Worm (Caenorhabditis elegans) whole organism, mixed stage, embryonic: ENCODE data around the gene bpl-1.
A peak's percentile ranks its signal among the peaks of the same experiment; 100 is the strongest.

Experiments
- M03D4.4 ChIP-seq: sonication (generic microtip); optimal IDR thresholded peaks from 2 replicates; lab custom pipeline; 2017; ENCODE audit warnings: mild to moderate bottlenecking, missing genetic modification characterization, missing compliant biosample characterization
- bed-3 ChIP-seq: fragments of 200-800 bp; sonication (Bioruptor generic); optimal IDR thresholded peaks from 3 replicates; lab custom pipeline; 2018; ENCODE audit warnings: mild to moderate bottlenecking, missing genetic modification characterization, moderate library complexity, missing compliant biosample characterization
- blmp-1 ChIP-seq: fragments of 150-350 bp; optimal IDR thresholded peaks from 2 replicates; lab custom pipeline; 2014; ENCODE audit warnings: missing biosample characterization, missing genetic modification characterization
- ceh-39 ChIP-seq: fragments of 150-350 bp; optimal IDR thresholded peaks from 2 replicates; lab custom pipeline; 2014; ENCODE audit warnings: missing biosample characterization, missing genetic modification characterization
- ceh-83 ChIP-seq: fragments of 200-800 bp; sonication (Bioruptor generic); optimal IDR thresholded peaks from 2 replicates; lab custom pipeline; 2018; ENCODE audit warnings: mild to moderate bottlenecking, missing genetic modification characterization, missing compliant biosample characterization
- ces-1 ChIP-seq: fragments of 150-350 bp; optimal IDR thresholded peaks from 2 replicates; lab custom pipeline; 2014; ENCODE audit warnings: missing biosample characterization, missing genetic modification reagents, missing genetic modification characterization
- cnd-1 ChIP-seq: fragments of 200-800 bp; sonication (Bioruptor generic); optimal IDR thresholded peaks from 2 replicates; lab custom pipeline; 2018; ENCODE audit warnings: mild to moderate bottlenecking, missing genetic modification characterization, missing compliant biosample characterization
- drap-1 ChIP-seq: fragments of 200-800 bp; sonication (Bioruptor generic); optimal IDR thresholded peaks from 3 replicates; lab custom pipeline; 2018; ENCODE audit warnings: mild to moderate bottlenecking, missing genetic modification characterization, missing compliant biosample characterization
- elt-1 ChIP-seq: sonication (generic microtip); optimal IDR thresholded peaks from 2 replicates; lab custom pipeline; 2017; ENCODE audit warnings: missing genetic modification characterization, mild to moderate bottlenecking, missing compliant biosample characterization, antibody characterized with exemption, moderate library complexity, borderline replicate concordance; ENCODE audit not compliant: insufficient read depth
- elt-3 ChIP-seq: fragments of 150-350 bp; optimal IDR thresholded peaks from 2 replicates; lab custom pipeline; 2014; ENCODE audit warnings: missing biosample characterization, missing genetic modification characterization
- ham-2 ChIP-seq: fragments of 200-800 bp; sonication (Bioruptor generic); optimal IDR thresholded peaks from 2 replicates; lab custom pipeline; 2018; ENCODE audit warnings: mild to moderate bottlenecking, missing genetic modification characterization, missing compliant biosample characterization
- hlh-1 ChIP-seq: fragments of 150-350 bp; optimal IDR thresholded peaks from 2 replicates; lab custom pipeline; 2014; ENCODE audit warnings: missing biosample characterization, missing genetic modification reagents, missing genetic modification characterization
- lin-13 ChIP-seq: fragments of 150-350 bp; optimal IDR thresholded peaks from 2 replicates; lab custom pipeline; 2014; ENCODE audit warnings: missing biosample characterization, missing genetic modification characterization
- lsy-2 ChIP-seq: fragments of 150-350 bp; optimal IDR thresholded peaks from 2 replicates; lab custom pipeline; 2014; ENCODE audit warnings: missing biosample characterization, missing genetic modification characterization
- mep-1 ChIP-seq: fragments of 150-350 bp; optimal IDR thresholded peaks from 2 replicates; lab custom pipeline; 2017; ENCODE audit warnings: missing biosample characterization, missing genetic modification reagents, missing genetic modification characterization, inconsistent platforms
- mls-2 ChIP-seq: sonication (generic microtip); optimal IDR thresholded peaks from 2 replicates; lab custom pipeline; 2016; ENCODE audit warnings: mild to moderate bottlenecking, missing genetic modification characterization, moderate library complexity, missing compliant biosample characterization
- nhr-12 ChIP-seq: fragments of 150-350 bp; optimal IDR thresholded peaks from 2 replicates; lab custom pipeline; 2014; ENCODE audit warnings: missing biosample characterization, missing genetic modification characterization
- nhr-2 ChIP-seq: fragments of 150-350 bp; optimal IDR thresholded peaks from 2 replicates; lab custom pipeline; 2014; ENCODE audit warnings: missing biosample characterization, missing genetic modification characterization
- nhr-237 ChIP-seq: fragments of 150-350 bp; optimal IDR thresholded peaks from 2 replicates; lab custom pipeline; 2014; ENCODE audit warnings: missing biosample characterization, missing genetic modification characterization
- nhr-28 ChIP-seq: fragments of 150-350 bp; optimal IDR thresholded peaks from 2 replicates; lab custom pipeline; 2014; ENCODE audit warnings: missing biosample characterization, missing genetic modification characterization
- nhr-76 ChIP-seq: sonication (generic microtip); optimal IDR thresholded peaks from 2 replicates; lab custom pipeline; 2017; ENCODE audit warnings: missing biosample characterization, missing genetic modification characterization
- pha-4 ChIP-seq: fragments of 150-350 bp; optimal IDR thresholded peaks from 2 replicates; lab custom pipeline; 2018; ENCODE audit warnings: missing biosample characterization, missing genetic modification reagents, missing genetic modification characterization
- snpc-4 ChIP-seq: fragments of 150-350 bp; optimal IDR thresholded peaks from 2 replicates; lab custom pipeline; 2014; ENCODE audit warnings: missing biosample characterization, missing genetic modification characterization
- sptf-1 ChIP-seq: sonication (generic microtip); optimal IDR thresholded peaks from 2 replicates; lab custom pipeline; 2017; ENCODE audit warnings: mild to moderate bottlenecking, missing genetic modification characterization, moderate library complexity, missing compliant biosample characterization
- tbx-8 ChIP-seq: fragments of 200-800 bp; sonication (Bioruptor generic); optimal IDR thresholded peaks from 2 replicates; lab custom pipeline; 2018; ENCODE audit warnings: mild to moderate bottlenecking, missing genetic modification characterization, moderate library complexity, missing compliant biosample characterization
- unc-120 ChIP-seq: sonication (generic microtip); optimal IDR thresholded peaks from 2 replicates; lab custom pipeline; 2017; ENCODE audit warnings: missing genetic modification characterization, missing compliant biosample characterization; ENCODE audit not compliant: poor library complexity, severe bottlenecking
- unc-62 ChIP-seq: fragments of 150-350 bp; optimal IDR thresholded peaks from 2 replicates; lab custom pipeline; 2014; ENCODE audit warnings: missing biosample characterization, missing genetic modification reagents, missing genetic modification characterization
- zip-8 ChIP-seq: fragments of 150-350 bp; optimal IDR thresholded peaks from 2 replicates; lab custom pipeline; 2014; ENCODE audit warnings: missing biosample characterization, missing genetic modification characterization
- ztf-11 ChIP-seq: fragments of 150-350 bp; optimal IDR thresholded peaks from 2 replicates; lab custom pipeline; 2014; ENCODE audit warnings: missing biosample characterization, missing genetic modification characterization

The bpl-1 gene

DNA sequence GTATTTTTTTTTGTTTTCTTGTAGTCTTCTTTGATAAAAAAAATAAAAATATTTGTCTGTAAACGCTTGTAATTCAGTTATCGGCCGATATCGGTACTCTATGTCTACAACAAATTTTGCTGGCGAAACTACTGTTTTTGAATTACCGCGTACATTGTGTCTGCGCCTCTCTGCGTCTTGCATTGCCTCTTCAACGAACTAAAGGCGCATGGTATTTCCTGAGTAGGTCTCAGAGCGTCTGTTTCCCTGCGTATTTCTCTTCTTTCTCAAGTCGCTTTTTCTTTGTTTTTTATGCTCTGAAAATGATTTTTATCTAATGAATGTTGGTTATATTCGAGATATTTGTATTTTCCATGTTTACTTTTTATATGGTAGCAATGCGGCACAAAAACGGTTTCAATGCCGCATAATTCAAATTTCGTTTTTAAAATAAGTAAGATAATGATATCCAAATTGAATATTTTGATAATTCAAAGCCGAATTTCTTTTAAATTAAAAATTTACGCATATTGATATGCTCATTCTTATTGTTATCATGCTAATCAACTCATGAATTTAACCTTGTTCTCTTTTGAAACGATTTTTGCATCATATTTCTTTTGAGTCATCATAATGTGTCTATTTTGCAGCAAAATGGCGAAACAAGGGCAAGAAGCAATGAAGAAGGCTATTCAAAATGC lies 23.1 kb upstream of the bpl-1 start, which contains the start of gene phb-2:
Gene phb-2 (plus strand): TSS at position 630 of the 680 bp plus-strand sequence.
- TF ChIP-seq nhr-237 (tag; lab: Kevin White, UChicago), result peak; percentile 81
- peak; percentile 81 for TF ChIP-seq mep-1 (tag; lab: Kevin White, UChicago)
- peak; percentile 11 for TF ChIP-seq nhr-2 (tag; lab: Kevin White, UChicago)
- TF ChIP-seq sptf-1, result peak; percentile 37
- TF ChIP-seq lin-13 (tag; lab: Kevin White, UChicago), result no peak
- TF ChIP-seq unc-120 (tag; lab: Kevin White, UChicago), result peak; percentile 60
- TF ChIP-seq hlh-1 (tag; lab: Kevin White, UChicago), result peak; percentile 56
- peak; percentile 24 for TF ChIP-seq ces-1 (GFP tag; lab: Kevin White, UChicago)
- TF ChIP-seq snpc-4 (tag; lab: Kevin White, UChicago), result no peak
- TF ChIP-seq mls-2 (tag; lab: Kevin White, UChicago), result no peak
- TF ChIP-seq ceh-39 (tag; lab: Kevin White, UChicago), result peak; percentile 20
- TF ChIP-seq lsy-2 (tag; lab: Kevin White, UChicago), result peak; percentile 81
- TF ChIP-seq unc-62 (GFP tag; lab: Kevin White, UChicago), result peak; percentile 32
- no peak for TF ChIP-seq ceh-83 (GFP tag; lab: Kevin White, UChicago)
- peak; percentile 92 for TF ChIP-seq pha-4
- TF ChIP-seq, all 35 proteins: peak for 11

DNA sequence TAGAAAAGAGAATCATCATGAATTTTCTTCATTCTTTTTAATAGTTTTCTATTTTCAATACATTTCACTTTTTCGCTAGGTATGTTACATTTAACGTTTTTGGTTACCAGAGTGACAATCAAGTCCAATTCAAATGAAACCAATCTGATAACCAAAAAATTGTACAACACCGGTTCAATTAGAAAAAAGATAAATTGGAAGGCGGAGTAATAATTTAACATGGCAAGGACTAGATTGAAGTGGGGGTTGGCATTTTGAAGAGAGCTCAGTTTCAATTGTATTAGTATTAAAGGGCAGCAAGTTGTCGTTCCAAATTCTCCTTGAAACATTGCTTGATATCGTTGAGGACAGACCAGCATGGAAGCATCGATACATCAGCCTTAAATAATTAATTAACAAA lies 21.3 kb upstream of the bpl-1 start:
- TF ChIP-seq blmp-1 (tag; lab: Kevin White, UChicago) (no peak), snpc-4 (tag; lab: Kevin White, UChicago) (no peak), ceh-39 (tag; lab: Kevin White, UChicago) (no peak), nhr-237 (tag; lab: Kevin White, UChicago) (no peak), nhr-12 (tag; lab: Kevin White, UChicago) (no peak), cnd-1 (tag; lab: Kevin White, UChicago) (no peak), M03D4.4 (no peak), bed-3 (GFP tag; lab: Kevin White, UChicago) (no peak), ham-2 (GFP tag; lab: Kevin White, UChicago) (no peak), zip-8 (tag; lab: Kevin White, UChicago) (no peak), lsy-2 (tag; lab: Kevin White, UChicago) (no peak), drap-1 (GFP tag; lab: Kevin White, UChicago) (no peak), sptf-1 (no peak), ceh-83 (GFP tag; lab: Kevin White, UChicago) (no peak)

DNA sequence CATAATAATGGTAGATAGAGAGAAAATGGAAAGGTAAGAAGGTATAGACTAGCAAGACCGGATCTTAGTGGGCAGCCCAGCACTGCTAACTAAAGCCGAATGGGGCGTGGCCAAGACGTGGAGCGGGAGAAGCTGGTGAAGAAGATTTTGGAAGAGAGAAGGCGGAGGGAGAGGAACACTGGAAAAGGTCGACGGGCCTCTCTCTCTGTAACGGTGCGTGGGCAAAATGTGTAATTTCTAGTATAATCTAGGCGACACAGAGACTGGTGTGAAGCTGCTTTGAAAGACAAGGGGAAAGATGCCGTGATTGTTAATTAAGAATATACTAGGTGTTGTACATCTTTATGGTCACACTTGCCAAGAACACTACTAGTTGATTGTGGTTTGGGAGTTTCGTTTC lies 18.0 kb upstream of the bpl-1 start, which contains the start of gene F13H8.5:
Gene F13H8.5 (minus strand): TSS at position 101 of the 400 bp plus-strand sequence.
- TF ChIP-seq zip-8 (tag; lab: Kevin White, UChicago), result no peak
- no peak for TF ChIP-seq snpc-4 (tag; lab: Kevin White, UChicago)
- no peak for TF ChIP-seq nhr-28 (tag; lab: Kevin White, UChicago)
- no peak for TF ChIP-seq lin-13 (tag; lab: Kevin White, UChicago)
- no peak for TF ChIP-seq nhr-76 (tag; lab: Kevin White, UChicago)
- TF ChIP-seq ceh-39 (tag; lab: Kevin White, UChicago), result no peak
- no peak for TF ChIP-seq ztf-11
- no peak for TF ChIP-seq tbx-8 (GFP tag; lab: Kevin White, UChicago)
- TF ChIP-seq ceh-83 (GFP tag; lab: Kevin White, UChicago), result no peak
- TF ChIP-seq nhr-237 (tag; lab: Kevin White, UChicago), result no peak
- no peak for TF ChIP-seq elt-3
- TF ChIP-seq nhr-2 (tag; lab: Kevin White, UChicago), result no peak
- TF ChIP-seq elt-1 (tag; lab: Kevin White, UChicago), result no peak
- no peak for TF ChIP-seq unc-62 (GFP tag; lab: Kevin White, UChicago)
- TF ChIP-seq drap-1 (GFP tag; lab: Kevin White, UChicago), result no peak
- TF ChIP-seq pha-4, result no peak
- TF ChIP-seq M03D4.4, result no peak
- TF ChIP-seq lsy-2 (tag; lab: Kevin White, UChicago), result no peak

DNA sequence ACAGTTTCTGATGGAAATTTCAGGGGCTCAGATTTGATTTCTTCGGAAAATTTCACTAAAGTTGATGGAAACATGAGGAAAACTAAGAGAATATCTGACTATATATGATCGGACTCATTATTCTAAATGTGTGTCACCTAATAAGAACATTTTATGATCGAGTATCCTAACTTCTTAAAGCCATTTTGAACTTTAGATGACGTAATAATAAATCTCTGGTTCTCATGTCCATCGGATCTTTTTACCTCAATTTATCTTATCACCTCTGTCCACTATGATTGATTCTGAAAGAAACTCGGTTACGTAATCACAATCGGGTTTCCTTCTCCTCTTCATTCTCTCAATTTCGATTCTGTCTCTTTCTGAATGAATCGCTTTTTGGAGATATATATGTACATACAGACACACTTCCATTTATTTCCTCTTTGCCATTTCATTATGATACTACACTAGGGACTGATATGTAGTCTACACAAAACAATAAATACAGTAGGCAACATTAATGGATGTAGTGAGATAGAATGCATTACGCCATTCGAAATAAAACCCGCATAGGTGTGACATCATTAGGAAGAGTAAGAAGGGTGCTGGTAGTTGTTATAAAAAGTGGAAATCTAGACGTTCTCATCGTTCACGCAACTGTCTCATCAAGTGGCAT lies 16.7 kb upstream of the bpl-1 start:
- TF ChIP-seq zip-8 (tag; lab: Kevin White, UChicago) (peak; percentile 98), mls-2 (tag; lab: Kevin White, UChicago) (no peak)
- TF ChIP-seq, all 35 proteins: peak for 1
